Worm (Caenorhabditis elegans) whole organism, L4 larva: ENCODE results near the gene DH11.5.

Source experiments
- F26F4.8 ChIP-seq: fragments of 200-800 bp; sonication (Bioruptor generic); conservative IDR thresholded peaks from 2 replicates; pipeline ENCODE4 v1.3.6; 2022; ENCODE audit warnings: missing genetic modification characterization, missing compliant biosample characterization
- F37D6.2 ChIP-seq: sonication (generic microtip); optimal IDR thresholded peaks from 2 replicates; lab custom pipeline; 2016; ENCODE audit warnings: mild to moderate bottlenecking, missing genetic modification characterization, missing compliant biosample characterization
- F44E2.7 ChIP-seq: fragments of 200-800 bp; sonication (Bioruptor generic); IDR thresholded peaks from 2 replicates; pipeline ENCODE4 v2.1.2; 2022; ENCODE audit warnings: missing genetic modification characterization, missing compliant biosample characterization
- R02D3.7 ChIP-seq: fragments of 150-350 bp; sonication (generic microtip); optimal IDR thresholded peaks from 3 replicates; lab custom pipeline; 2014; ENCODE audit warnings: missing biosample characterization, missing genetic modification characterization
- T20F7.1 ChIP-seq: fragments of 200-800 bp; sonication (Bioruptor generic); optimal IDR thresholded peaks from 2 replicates; lab custom pipeline; 2018; ENCODE audit warnings: mild to moderate bottlenecking, missing genetic modification characterization, missing compliant biosample characterization
- T26A8.4 ChIP-seq: fragments of 200-800 bp; sonication (Bioruptor generic); IDR thresholded peaks from 2 replicates; pipeline ENCODE4 v1.3.6; 2022; ENCODE audit warnings: missing genetic modification characterization, missing compliant biosample characterization
- Y105C5A.15 ChIP-seq: fragments of 200-800 bp; sonication (Bioruptor generic); IDR thresholded peaks from 2 replicates; pipeline ENCODE4 v1.3.6; 2022; ENCODE audit warnings: missing genetic modification characterization, missing compliant biosample characterization
- Y48G9A.11 ChIP-seq: fragments of 200-800 bp; sonication (Bioruptor generic); IDR thresholded peaks from 2 replicates; pipeline ENCODE4 v1.3.6; 2022; ENCODE audit warnings: missing genetic modification reagents, missing genetic modification characterization, missing compliant biosample characterization
- Y5F2A.4 ChIP-seq: fragments of 200-800 bp; sonication (Bioruptor generic); optimal IDR thresholded peaks from 2 replicates; lab custom pipeline; 2018; ENCODE audit warnings: mild to moderate bottlenecking, missing genetic modification characterization, missing compliant biosample characterization
- Y75B8A.6 ChIP-seq: fragments of 200-800 bp; sonication (Bioruptor generic); IDR thresholded peaks from 2 replicates; pipeline ENCODE4 v1.3.6; 2022; ENCODE audit warnings: missing genetic modification reagents, missing genetic modification characterization, missing compliant biosample characterization
- ZK546.5 ChIP-seq, 2 experiments: sonication (generic microtip); optimal IDR thresholded peaks; 2 replicates each; lab custom pipeline; 2017; ENCODE audit warnings: missing biosample characterization in 2 of 2, missing genetic modification characterization in 2 of 2
- ama-1 ChIP-seq: fragments of 150-350 bp; optimal IDR thresholded peaks from 2 replicates; lab custom pipeline; 2014; ENCODE audit warnings: inconsistent platforms, mixed read lengths
- ceh-28 ChIP-seq: fragments of 150-350 bp; optimal IDR thresholded peaks from 2 replicates; lab custom pipeline; 2014; ENCODE audit warnings: missing biosample characterization, missing genetic modification reagents, missing genetic modification characterization
- ceh-32 ChIP-seq: sonication (generic microtip); optimal IDR thresholded peaks from 2 replicates; lab custom pipeline; 2016; ENCODE audit warnings: mild to moderate bottlenecking, missing genetic modification characterization, missing compliant biosample characterization; ENCODE audit not compliant: poor library complexity
- ceh-44 ChIP-seq: fragments of 200-800 bp; sonication (Bioruptor generic); IDR thresholded peaks from 2 replicates; pipeline ENCODE4 v1.3.6; 2022; ENCODE audit warnings: missing genetic modification reagents, missing genetic modification characterization, missing compliant biosample characterization
- ceh-82 ChIP-seq: sonication (generic microtip); optimal IDR thresholded peaks from 2 replicates; lab custom pipeline; 2017; ENCODE audit warnings: missing biosample characterization, missing genetic modification characterization
- ces-1 ChIP-seq: fragments of 150-350 bp; sonication (generic microtip); optimal IDR thresholded peaks from 4 replicates; lab custom pipeline; 2014; ENCODE audit warnings: missing biosample characterization, missing genetic modification reagents, missing genetic modification characterization
- daf-12 ChIP-seq: fragments of 150-350 bp; optimal IDR thresholded peaks from 2 replicates; lab custom pipeline; 2014; ENCODE audit warnings: missing biosample characterization, missing genetic modification reagents, missing genetic modification characterization
- daf-8 ChIP-seq: fragments of 200-800 bp; sonication (Bioruptor generic); IDR thresholded peaks from 2 replicates; pipeline ENCODE4 v1.3.6; 2022; ENCODE audit warnings: missing genetic modification characterization, missing compliant biosample characterization
- dmd-9 ChIP-seq: fragments of 200-800 bp; sonication (Bioruptor generic); IDR thresholded peaks from 2 replicates; pipeline ENCODE4 v1.3.6; 2022; ENCODE audit warnings: missing genetic modification reagents, missing genetic modification characterization, missing compliant biosample characterization
- dpl-1 ChIP-seq: fragments of 150-350 bp; optimal IDR thresholded peaks from 2 replicates; lab custom pipeline; 2014; ENCODE audit warnings: missing biosample characterization, missing genetic modification reagents, missing genetic modification characterization
- fkh-10 ChIP-seq: fragments of 150-350 bp; optimal IDR thresholded peaks from 2 replicates; lab custom pipeline; 2014; ENCODE audit warnings: missing biosample characterization, missing genetic modification reagents, missing genetic modification characterization
- hlh-11 ChIP-seq: fragments of 200-800 bp; sonication (Bioruptor generic); optimal IDR thresholded peaks from 2 replicates; lab custom pipeline; 2018; ENCODE audit warnings: mild to moderate bottlenecking, missing genetic modification characterization, missing compliant biosample characterization
- hmg-1.1 ChIP-seq: fragments of 200-800 bp; sonication (Bioruptor generic); IDR thresholded peaks from 2 replicates; pipeline ENCODE4 v1.3.6; 2022; ENCODE audit warnings: missing genetic modification reagents, missing genetic modification characterization, missing compliant biosample characterization
- lin-38 ChIP-seq: fragments of 200-800 bp; sonication (Bioruptor generic); IDR thresholded peaks from 2 replicates; pipeline ENCODE4 v1.3.6; 2022; ENCODE audit warnings: missing genetic modification reagents, missing genetic modification characterization, missing compliant biosample characterization
- lin-39 ChIP-seq: fragments of 150-350 bp; optimal IDR thresholded peaks from 2 replicates; lab custom pipeline; 2014; ENCODE audit warnings: missing biosample characterization, missing genetic modification reagents, missing genetic modification characterization
- lsy-2 ChIP-seq, 2 experiments: fragments of 150-350 bp in 1 of 2; sonication (generic microtip) in 1 of 2; optimal IDR thresholded peaks; 2 replicates each; lab custom pipeline; 2014 to 2017; ENCODE audit warnings: missing biosample characterization in 2 of 2, missing genetic modification characterization in 2 of 2
- mdt-29 ChIP-seq: fragments of 200-800 bp; sonication (Bioruptor generic); IDR thresholded peaks from 2 replicates; pipeline ENCODE4 v1.3.6; 2022; ENCODE audit warnings: missing genetic modification reagents, missing genetic modification characterization, missing compliant biosample characterization
- mes-2 ChIP-seq: sonication (generic microtip); optimal IDR thresholded peaks from 2 replicates; lab custom pipeline; 2016; ENCODE audit warnings: missing genotype, mild to moderate bottlenecking, missing genetic modification characterization, missing compliant biosample characterization; ENCODE audit not compliant: poor library complexity, severe bottlenecking
- nhr-102 ChIP-seq: sonication (generic microtip); optimal IDR thresholded peaks from 2 replicates; lab custom pipeline; 2016; ENCODE audit warnings: mild to moderate bottlenecking, missing genetic modification characterization, moderate library complexity, missing compliant biosample characterization
- nhr-111 ChIP-seq: fragments of 200-800 bp; sonication (Bioruptor generic); optimal IDR thresholded peaks from 2 replicates; lab custom pipeline; 2018; ENCODE audit warnings: mild to moderate bottlenecking, missing genetic modification characterization, missing compliant biosample characterization
- nhr-25 ChIP-seq: sonication (generic microtip); optimal IDR thresholded peaks from 2 replicates; lab custom pipeline; 2017; ENCODE audit warnings: missing genetic modification characterization, mild to moderate bottlenecking, missing compliant biosample characterization, antibody characterized with exemption, moderate library complexity, borderline replicate concordance; ENCODE audit not compliant: insufficient read depth
- nhr-42 ChIP-seq: fragments of 200-800 bp; sonication (Bioruptor generic); IDR thresholded peaks from 2 replicates; pipeline ENCODE4 v1.3.6; 2022; ENCODE audit warnings: missing genetic modification characterization, missing compliant biosample characterization
- nhr-48 ChIP-seq: sonication (generic microtip); optimal IDR thresholded peaks from 2 replicates; lab custom pipeline; 2016; ENCODE audit warnings: mild to moderate bottlenecking, missing genetic modification characterization, missing compliant biosample characterization
- nhr-6 ChIP-seq: fragments of 150-350 bp; optimal IDR thresholded peaks from 2 replicates; lab custom pipeline; 2014; ENCODE audit warnings: missing biosample characterization, missing genetic modification characterization
- nhr-76 ChIP-seq: fragments of 150-350 bp; optimal IDR thresholded peaks from 2 replicates; lab custom pipeline; 2014; ENCODE audit warnings: missing biosample characterization, missing genetic modification characterization
- nhr-77 ChIP-seq: fragments of 150-350 bp; optimal IDR thresholded peaks from 2 replicates; lab custom pipeline; 2014; ENCODE audit warnings: missing biosample characterization, missing genetic modification characterization
- pha-4 ChIP-seq, 2 experiments: fragments of 150-350 bp in 1 of 2; fragments of 200-800 bp in 1 of 2; sonication (Bioruptor generic) in 1 of 2; IDR thresholded peaks in 1 of 2; optimal IDR thresholded peaks in 1 of 2; 2 replicates each; pipeline versions ENCODE4 v1.3.6 to Lab custom; 2014 to 2022; ENCODE audit warnings: missing genetic modification characterization in 2 of 2, missing genetic modification reagents in 2 of 2, missing biosample characterization in 1 of 2, missing compliant biosample characterization in 1 of 2
- php-3 ChIP-seq: fragments of 200-800 bp; sonication (Bioruptor generic); IDR thresholded peaks from 2 replicates; pipeline ENCODE4 v1.3.6; 2022; ENCODE audit warnings: missing genetic modification reagents, missing genetic modification characterization, missing compliant biosample characterization
- sdz-12 ChIP-seq: fragments of 200-800 bp; sonication (Bioruptor generic); optimal IDR thresholded peaks from 2 replicates; lab custom pipeline; 2018; ENCODE audit warnings: mild to moderate bottlenecking, missing genetic modification characterization, missing compliant biosample characterization
- set-16 ChIP-seq: fragments of 200-800 bp; sonication (Bioruptor generic); IDR thresholded peaks from 2 replicates; pipeline ENCODE4 v1.3.6; 2022; ENCODE audit warnings: missing genetic modification reagents, missing genetic modification characterization, missing compliant biosample characterization
- spr-1 ChIP-seq: sonication (generic microtip); optimal IDR thresholded peaks from 2 replicates; lab custom pipeline; 2016; ENCODE audit warnings: mild to moderate bottlenecking, missing genetic modification characterization, missing compliant biosample characterization
- spr-3 ChIP-seq: fragments of 200-800 bp; sonication (Bioruptor generic); optimal IDR thresholded peaks from 2 replicates; lab custom pipeline; 2018; ENCODE audit warnings: mild to moderate bottlenecking, missing genetic modification characterization, missing compliant biosample characterization
- unc-130 ChIP-seq: sonication (generic microtip); optimal IDR thresholded peaks from 2 replicates; lab custom pipeline; 2016; ENCODE audit warnings: missing genetic modification reagents, missing genetic modification characterization, missing compliant biosample characterization
- unc-39 ChIP-seq: sonication (generic microtip); optimal IDR thresholded peaks from 2 replicates; lab custom pipeline; 2017; ENCODE audit warnings: missing biosample characterization, missing genetic modification characterization
- unc-62 ChIP-seq, 3 experiments: fragments of 150-350 bp in 1 of 3; sonication (generic microtip); optimal IDR thresholded peaks in 2 of 3; peaks in 1 of 3; 1 replicate in 1 of 3; 2 replicates in 2 of 3; lab custom pipeline; 2014 to 2017; ENCODE audit warnings: missing biosample characterization in 3 of 3, missing genetic modification characterization in 3 of 3, missing genetic modification reagents in 3 of 3, missing genotype in 1 of 3
- zag-1 ChIP-seq: fragments of 150-350 bp; optimal IDR thresholded peaks from 2 replicates; lab custom pipeline; 2014; ENCODE audit warnings: missing biosample characterization, missing genetic modification characterization
- zfp-2 ChIP-seq: sonication (generic microtip); optimal IDR thresholded peaks from 2 replicates; lab custom pipeline; 2016; ENCODE audit warnings: mild to moderate bottlenecking, missing genetic modification characterization, missing compliant biosample characterization
- zip-2 ChIP-seq: fragments of 150-350 bp; optimal IDR thresholded peaks from 2 replicates; lab custom pipeline; 2014; ENCODE audit warnings: missing biosample characterization, missing genetic modification characterization
- ztf-11 ChIP-seq: fragments of 150-350 bp; optimal IDR thresholded peaks from 2 replicates; lab custom pipeline; 2014; ENCODE audit warnings: missing biosample characterization, missing genetic modification characterization
- ztf-7 ChIP-seq: fragments of 150-350 bp; optimal IDR thresholded peaks from 2 replicates; lab custom pipeline; 2014; ENCODE audit warnings: missing biosample characterization, missing genetic modification characterization

DH11.5 gene

ce11 chrII:8016761-8017160 lies 40.4 kb downstream of the DH11.5 start:
- TF ChIP-seq ama-1 (lab: Kevin White, UChicago), result no peak
- no peak for TF ChIP-seq Y105C5A.15
- no peak for TF ChIP-seq R02D3.7 (tag; lab: Kevin White, UChicago)
- TF ChIP-seq set-16 (GFP tag; lab: Robert Waterston, UW), result no peak
- peak; percentile 31 for TF ChIP-seq hmg-1.1
- peak in 1 of 2 experiments; percentile 99 for TF ChIP-seq unc-62 (GFP tag; optimal IDR thresholded peaks at IDR 0.05 in 1 of 2; lab: Kevin White, UChicago)
- TF ChIP-seq unc-62 (tag; optimal IDR thresholded peaks at IDR 0.05; lab: Kevin White, UChicago), result no peak
- 0 out of 2 replicates have a peak, but pooled peaks have one; percentile 34 for TF ChIP-seq T26A8.4 (GFP tag; lab: Robert Waterston, UW)
- peak; percentile 73; the same call in 1 of the 2 replicates for TF ChIP-seq mdt-29 (GFP tag; lab: Robert Waterston, UW)
- TF ChIP-seq ceh-82 (tag; lab: Kevin White, UChicago), result no peak
- no peak for TF ChIP-seq nhr-111 (GFP tag; lab: Kevin White, UChicago)
- TF ChIP-seq php-3 (GFP tag; lab: Robert Waterston, UW), result 0 out of 2 replicates have a peak, but pooled peaks have one; percentile 54
- no peak for TF ChIP-seq F44E2.7 (GFP tag; lab: Robert Waterston, UW)
- TF ChIP-seq lin-38 (GFP tag; lab: Robert Waterston, UW), result peak; percentile 50
- no peak for TF ChIP-seq daf-8 (GFP tag; lab: Robert Waterston, UW)
- TF ChIP-seq zfp-2 (tag; lab: Kevin White, UChicago), result no peak
- TF ChIP-seq ceh-32 (tag; lab: Kevin White, UChicago), result no peak
- no peak for TF ChIP-seq ztf-11 (tag; lab: Kevin White, UChicago)
- no peak for TF ChIP-seq zip-2
- TF ChIP-seq pha-4 (GFP tag; IDR thresholded peaks at IDR 0.05; lab: Robert Waterston, UW), result no peak
- TF ChIP-seq pha-4 (tag; optimal IDR thresholded peaks at IDR 0.05; lab: Kevin White, UChicago), result no peak
- TF ChIP-seq spr-1 (tag; lab: Kevin White, UChicago), result no peak
- peak; percentile 96 for TF ChIP-seq nhr-48 (tag; lab: Kevin White, UChicago)
- TF ChIP-seq lsy-2 (tag; optimal IDR thresholded peaks at IDR 0.05; lab: Kevin White, UChicago), result peak; percentile 59 to 82
- TF ChIP-seq dpl-1, result peak; percentile 25
- no peak for TF ChIP-seq F26F4.8 (GFP tag; lab: Robert Waterston, UW)
- TF ChIP-seq nhr-42 (GFP tag; lab: Robert Waterston, UW), result no peak
- TF ChIP-seq nhr-6 (tag; lab: Kevin White, UChicago), result peak; percentile 40
- peak; percentile 81 for TF ChIP-seq nhr-77 (tag; lab: Kevin White, UChicago)
- TF ChIP-seq spr-3 (GFP tag; lab: Kevin White, UChicago), result no peak
- peak; percentile 32 for TF ChIP-seq nhr-76 (tag; lab: Kevin White, UChicago)
- TF ChIP-seq F37D6.2 (tag; lab: Kevin White, UChicago), result no peak
- peak; percentile 53 for TF ChIP-seq nhr-25 (tag; lab: Kevin White, UChicago)
- no peak for TF ChIP-seq dmd-9
- no peak for TF ChIP-seq Y5F2A.4 (GFP tag; lab: Kevin White, UChicago)
- TF ChIP-seq daf-12 (tag; lab: Kevin White, UChicago), result no peak
- TF ChIP-seq zag-1, result no peak
- TF ChIP-seq lin-39 (tag; lab: Kevin White, UChicago), result no peak
- TF ChIP-seq ztf-7 (tag; lab: Kevin White, UChicago), result peak; percentile 61
- TF ChIP-seq ZK546.5 (tag; optimal IDR thresholded peaks at IDR 0.05; lab: Kevin White, UChicago), result no peak
- no peak for TF ChIP-seq ceh-28 (tag; lab: Kevin White, UChicago)
- peak; percentile 78 for TF ChIP-seq T20F7.1
- TF ChIP-seq hlh-11, result peak; percentile 97
- TF ChIP-seq Y48G9A.11 (GFP tag; lab: Robert Waterston, UW), result no peak
- TF ChIP-seq fkh-10 (GFP tag; lab: Kevin White, UChicago), result no peak
- TF ChIP-seq Y75B8A.6 (GFP tag; lab: Robert Waterston, UW), result no peak
- TF ChIP-seq mes-2 (tag; lab: Kevin White, UChicago), result peak; percentile 44
- no peak for TF ChIP-seq ceh-44
- TF ChIP-seq ces-1 (GFP tag; lab: Kevin White, UChicago), result no peak
- no peak for TF ChIP-seq sdz-12
- peak; percentile 36 for TF ChIP-seq nhr-102 (tag; lab: Kevin White, UChicago)
- no peak for TF ChIP-seq unc-39 (tag; lab: Kevin White, UChicago)
- TF ChIP-seq unc-130, result no peak
